Fruit fly (Drosophila melanogaster): ENCODE results near the gene CG13101.

CG13101 gene

DNA sequence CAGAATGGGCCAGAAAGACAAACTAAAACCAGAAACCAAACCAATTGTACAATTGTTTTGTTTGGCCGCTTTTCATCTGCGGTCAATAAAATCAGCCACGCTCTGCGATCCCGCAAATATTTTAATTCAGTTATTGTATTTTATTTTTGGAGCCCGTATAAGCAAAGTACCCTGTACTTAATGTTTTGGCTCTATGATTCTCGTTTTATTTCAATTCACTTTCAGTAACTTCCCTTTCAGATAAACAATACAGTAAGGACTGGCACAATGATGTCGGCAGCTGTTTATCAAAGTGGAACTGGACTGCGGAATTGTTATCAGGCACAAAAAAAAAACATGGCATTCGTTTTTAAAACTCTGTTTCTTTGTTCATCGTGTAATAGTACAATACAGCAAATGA, 36.0 kb downstream of the CG13101 start:
- peak; percentile 57 for TF ChIP-seq sens (GFP tag)
- TF ChIP-seq Sox100B (GFP tag; optimal IDR thresholded peaks at IDR 0.05) = no peak
- no peak for TF ChIP-seq ttk (GFP tag; IDR thresholded peaks at IDR 0.05)
- no peak for TF ChIP-seq Meics (GFP tag; optimal IDR thresholded peaks at IDR 0.05)
- TF ChIP-seq CG9797 (GFP tag; optimal IDR thresholded peaks at IDR 0.05) = no peak
- no peak for TF ChIP-seq CG11247 (GFP tag; IDR thresholded peaks at IDR 0.05)
- TF ChIP-seq CG3281 (GFP tag; optimal IDR thresholded peaks at IDR 0.05) = no peak
- TF ChIP-seq Sry-δ (GFP tag; optimal IDR thresholded peaks at IDR 0.05) = no peak
- no peak for TF ChIP-seq CG11696 (GFP tag; IDR thresholded peaks at IDR 0.05)
- no peak for TF ChIP-seq CG10543 (GFP tag; optimal IDR thresholded peaks at IDR 0.05)
- no peak for TF ChIP-seq wor (GFP tag; IDR thresholded peaks at IDR 0.05)
- TF ChIP-seq CG15514 (GFP tag; optimal IDR thresholded peaks at IDR 0.05) = no peak
- TF ChIP-seq lov (optimal IDR thresholded peaks at IDR 0.05) = no peak
- TF ChIP-seq lov (GFP tag; IDR thresholded peaks at IDR 0.05) = no peak
- no peak for TF ChIP-seq Hey (tag; optimal IDR thresholded peaks at IDR 0.05)
- no peak for TF ChIP-seq Gsc (GFP tag; IDR thresholded peaks at IDR 0.05)
- TF ChIP-seq CG12299 (tag; optimal IDR thresholded peaks at IDR 0.05) = no peak
- no peak for TF ChIP-seq sisA (GFP tag; IDR thresholded peaks at IDR 0.05)
- TF ChIP-seq CG4707 (GFP tag; optimal IDR thresholded peaks at IDR 0.05) = no peak
- TF ChIP-seq CG16863 (GFP tag; optimal IDR thresholded peaks at IDR 0.05) = no peak
- no peak for TF ChIP-seq fd64A (GFP tag; optimal IDR thresholded peaks at IDR 0.05)
- TF ChIP-seq grau (tag; optimal IDR thresholded peaks at IDR 0.05) = peak; percentile 51
- no peak for TF ChIP-seq E2f2 (GFP tag; IDR thresholded peaks at IDR 0.05)
- no peak for TF ChIP-seq CG18619 (GFP tag; optimal IDR thresholded peaks at IDR 0.05)
- TF ChIP-seq Dref (GFP tag; IDR thresholded peaks at IDR 0.05) = no peak
- peak; percentile 2 for TF ChIP-seq D19B (GFP tag; optimal IDR thresholded peaks at IDR 0.05)
- TF ChIP-seq Med (GFP tag) = no peak
- no peak for TF ChIP-seq CG17361 (GFP tag; IDR thresholded peaks at IDR 0.05)
- no peak for TF ChIP-seq CG7372 (GFP tag; IDR thresholded peaks at IDR 0.05)
- TF ChIP-seq row (GFP tag; IDR thresholded peaks at IDR 0.05) = 0 out of 3 replicates have a peak, but pooled peaks have one; percentile 10
- no peak for TF ChIP-seq CG12155 (GFP tag; optimal IDR thresholded peaks at IDR 0.05)
- TF ChIP-seq CG1792 (GFP tag; optimal IDR thresholded peaks at IDR 0.05) = no peak
- no peak for TF ChIP-seq ase (GFP tag; IDR thresholded peaks at IDR 0.05)
- TF ChIP-seq CG32772 (GFP tag; IDR thresholded peaks at IDR 0.05) = no peak
- TF ChIP-seq CG15479 (GFP tag; optimal IDR thresholded peaks at IDR 0.05) = peak; percentile 21

DNA sequence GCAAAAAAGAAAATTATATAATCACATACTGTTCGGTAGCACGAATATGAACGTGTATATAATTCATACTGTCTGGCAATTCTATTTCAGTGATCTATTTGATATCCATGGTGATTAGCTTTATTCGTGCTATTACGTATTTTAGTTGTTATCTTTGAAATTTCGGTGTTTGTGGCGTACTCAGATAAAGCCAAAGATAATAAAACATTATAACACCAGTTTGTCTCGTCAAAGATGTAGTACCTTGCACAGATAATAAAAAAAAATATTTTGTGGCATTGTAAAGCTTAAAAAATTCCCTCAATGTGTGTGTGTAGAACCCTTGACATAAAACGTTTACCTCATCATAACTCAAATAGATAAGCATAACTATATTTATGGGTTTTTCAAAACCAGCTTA, 36.7 kb downstream of the CG13101 start:
- TF ChIP-seq lbe (GFP tag; optimal IDR thresholded peaks at IDR 0.05) (no peak), peb (GFP tag; IDR thresholded peaks at IDR 0.05) (no peak), shn (GFP tag; optimal IDR thresholded peaks at IDR 0.05) (no peak), z (GFP tag; IDR thresholded peaks at IDR 0.05) (no peak), CG34422 (GFP tag; IDR thresholded peaks at IDR 0.05) (no peak), CG13424 (tag; optimal IDR thresholded peaks at IDR 0.05) (no peak), CG14441 (GFP tag; IDR thresholded peaks at IDR 0.05) (no peak), PHDP (tag; optimal IDR thresholded peaks at IDR 0.05) (peak; percentile 3), mirr (GFP tag; optimal IDR thresholded peaks at IDR 0.05) (peak; percentile 35), cad (GFP tag; optimal IDR thresholded peaks at IDR 0.05) (no peak), sd (tag; optimal IDR thresholded peaks at IDR 0.05) (peak; percentile 29), fd96Cb (tag; optimal IDR thresholded peaks at IDR 0.05) (no peak), CG14710 (tag; optimal IDR thresholded peaks at IDR 0.05) (no peak), B-H1 (GFP tag; IDR thresholded peaks at IDR 0.05) (no peak), Pdp1 (GFP tag; optimal IDR thresholded peaks at IDR 0.05) (peak in 1 of 2 experiments; percentile 88), p53 (GFP tag; optimal IDR thresholded peaks at IDR 0.05) (no peak), sima (GFP tag; optimal IDR thresholded peaks at IDR 0.05) (no peak), Usf (GFP tag; optimal IDR thresholded peaks at IDR 0.05) (no peak), HmgZ (tag; optimal IDR thresholded peaks at IDR 0.05) (no peak), insv (GFP tag; optimal IDR thresholded peaks at IDR 0.05) (no peak)
